Fruit fly (Drosophila melanogaster) whole organism, embryonic: ENCODE results near the gene Sry-alpha.
A peak's percentile ranks its signal among the peaks of the same experiment; 100 is the strongest.

Experiments
- CG10267 ChIP-seq: fragments of 200-800 bp; sonication (Bioruptor generic); optimal IDR thresholded peaks from 2 replicates; lab custom pipeline; 2018; ENCODE audit warnings: missing biosample characterization, mild to moderate bottlenecking, missing genetic modification characterization, moderate library complexity
- CG10959 ChIP-seq: fragments of 200-800 bp; sonication (Bioruptor generic); IDR thresholded peaks from 2 replicates; pipeline ENCODE4 v1.3.6; 2022; ENCODE audit warnings: missing biosample characterization, missing genetic modification characterization
- CG11504 ChIP-seq: fragments of 200-800 bp; sonication (Bioruptor generic); optimal IDR thresholded peaks from 3 replicates; lab custom pipeline; 2019; ENCODE audit warnings: missing biosample characterization, mild to moderate bottlenecking, missing genetic modification characterization, moderate library complexity
- CG12219 ChIP-seq: fragments of 200-800 bp; sonication (Bioruptor generic); optimal IDR thresholded peaks from 3 replicates; lab custom pipeline; 2018; ENCODE audit warnings: missing biosample characterization, mild to moderate bottlenecking, missing genetic modification characterization
- CG12236 ChIP-seq: fragments of 200-800 bp; sonication (Bioruptor generic); optimal IDR thresholded peaks from 2 replicates; lab custom pipeline; 2016; ENCODE audit warnings: missing biosample characterization, missing genetic modification characterization
- CG12942 ChIP-seq: fragments of 200-800 bp; sonication (Bioruptor generic); optimal IDR thresholded peaks from 3 replicates; lab custom pipeline; 2016; ENCODE audit warnings: missing biosample characterization, missing genetic modification characterization
- CG13296 ChIP-seq: fragments of 200-800 bp; sonication (Bioruptor generic); optimal IDR thresholded peaks from 3 replicates; lab custom pipeline; 2018; ENCODE audit warnings: missing biosample characterization, mild to moderate bottlenecking, missing genetic modification characterization
- CG15479 ChIP-seq: fragments of 200-800 bp; sonication (Bioruptor generic); optimal IDR thresholded peaks from 3 replicates; lab custom pipeline; 2019; ENCODE audit warnings: missing biosample characterization, mild to moderate bottlenecking, missing genetic modification characterization, moderate library complexity
- CG16863 ChIP-seq: fragments of 200-800 bp; sonication (Bioruptor generic); optimal IDR thresholded peaks from 3 replicates; lab custom pipeline; 2016; ENCODE audit warnings: missing biosample characterization, missing genetic modification characterization
- CG17328 ChIP-seq: fragments of 200-800 bp; sonication (Bioruptor generic); IDR thresholded peaks from 2 replicates; pipeline ENCODE4 v1.3.6; 2022; ENCODE audit warnings: missing biosample characterization, missing genetic modification characterization
- CG3163 ChIP-seq: fragments of 200-800 bp; sonication (Bioruptor generic); optimal IDR thresholded peaks from 3 replicates; lab custom pipeline; 2016; ENCODE audit warnings: missing biosample characterization, missing genetic modification characterization
- CG4424 ChIP-seq: fragments of 200-800 bp; sonication (Bioruptor generic); optimal IDR thresholded peaks from 3 replicates; lab custom pipeline; 2016; ENCODE audit warnings: missing biosample characterization, missing genetic modification characterization
- CG8924 ChIP-seq: fragments of 200-800 bp; optimal IDR thresholded peaks from 3 replicates; lab custom pipeline; 2019; ENCODE audit warnings: missing biosample characterization, mild to moderate bottlenecking, missing genetic modification characterization, moderate library complexity
- CG9215 ChIP-seq: fragments of 200-800 bp; sonication (Bioruptor generic); IDR thresholded peaks from 2 replicates; pipeline ENCODE4 v1.3.6; 2022; ENCODE audit warnings: missing biosample characterization, missing genetic modification characterization
- CG9817 ChIP-seq: fragments of 200-800 bp; sonication (Bioruptor generic); optimal IDR thresholded peaks from 2 replicates; lab custom pipeline; 2018; ENCODE audit warnings: missing biosample characterization, mild to moderate bottlenecking, missing genetic modification characterization, moderate library complexity
- CG9932 ChIP-seq: fragments of 200-800 bp; sonication (Bioruptor generic); IDR thresholded peaks from 2 replicates; pipeline ENCODE4 v1.3.6; 2022; ENCODE audit warnings: missing biosample characterization, missing genetic modification characterization
- CoRest ChIP-seq: fragments of 200-800 bp; sonication (Bioruptor generic); optimal IDR thresholded peaks from 3 replicates; lab custom pipeline; 2018; ENCODE audit warnings: missing biosample characterization, mild to moderate bottlenecking, missing genetic modification characterization, moderate library complexity
- Deaf1 ChIP-seq: fragments of 200-800 bp; optimal IDR thresholded peaks from 3 replicates; lab custom pipeline; 2019; ENCODE audit warnings: missing biosample characterization, mild to moderate bottlenecking, missing genetic modification characterization, moderate library complexity
- Doc2 ChIP-seq: fragments of 200-800 bp; sonication (Bioruptor generic); IDR thresholded peaks from 2 replicates; pipeline ENCODE4 v1.3.6; 2022; ENCODE audit warnings: missing biosample characterization, missing genetic modification characterization
- Fer3 ChIP-seq: fragments of 200-800 bp; sonication (Bioruptor generic); optimal IDR thresholded peaks from 2 replicates; lab custom pipeline; 2018; ENCODE audit warnings: missing biosample characterization, mild to moderate bottlenecking, missing genetic modification characterization, moderate library complexity
- Hr3 ChIP-seq: fragments of 200-800 bp; sonication (Bioruptor generic); optimal IDR thresholded peaks from 3 replicates; lab custom pipeline; 2016; ENCODE audit warnings: missing biosample characterization, missing genetic modification characterization
- Hr51 ChIP-seq, 2 experiments: fragments of 200-800 bp; sonication (Bioruptor generic); optimal IDR thresholded peaks; 2 replicates in 1 of 2; 3 replicates in 1 of 2; lab custom pipeline; 2016 to 2018; ENCODE audit warnings: missing biosample characterization in 2 of 2, missing genetic modification characterization in 2 of 2, mild to moderate bottlenecking in 1 of 2, moderate library complexity in 1 of 2
- Lhr ChIP-seq: fragments of 200-800 bp; sonication (Bioruptor generic); optimal IDR thresholded peaks from 3 replicates; lab custom pipeline; 2017; ENCODE audit warnings: mild to moderate bottlenecking, missing biosample characterization, missing genetic modification reagents, missing genetic modification characterization
- Oaz ChIP-seq: fragments of 200-800 bp; sonication (Bioruptor generic); IDR thresholded peaks from 2 replicates; pipeline ENCODE4 v1.3.6; 2022; ENCODE audit warnings: missing biosample characterization, missing genetic modification characterization
- Sox102F ChIP-seq: fragments of 200-800 bp; sonication (Bioruptor generic); optimal IDR thresholded peaks from 2 replicates; lab custom pipeline; 2018; ENCODE audit warnings: missing biosample characterization, mild to moderate bottlenecking, missing genetic modification characterization, moderate library complexity
- Ssrp ChIP-seq: fragments of 200-800 bp; sonication (Bioruptor generic); optimal IDR thresholded peaks from 2 replicates; lab custom pipeline; 2018; ENCODE audit warnings: missing biosample characterization, mild to moderate bottlenecking, missing genetic modification characterization, moderate library complexity
- Taf1 ChIP-seq: fragments of 200-800 bp; sonication (Bioruptor generic); IDR thresholded peaks from 2 replicates; pipeline ENCODE4 v1.3.6; 2022; ENCODE audit warnings: missing biosample characterization, missing genetic modification characterization
- bbx ChIP-seq: fragments of 200-800 bp; sonication (Bioruptor generic); IDR thresholded peaks from 2 replicates; pipeline ENCODE4 v1.3.6; 2022; ENCODE audit warnings: missing biosample characterization, missing genetic modification characterization; ENCODE audit not compliant: partially characterized antibody
- bowl ChIP-seq: fragments of 200-800 bp; sonication (Bioruptor generic); IDR thresholded peaks from 2 replicates; pipeline ENCODE4 v1.3.6; 2022; ENCODE audit warnings: missing biosample characterization, missing genetic modification characterization
- cad ChIP-seq: fragments of >200 bp; optimal IDR thresholded peaks from 2 replicates; lab custom pipeline; 2017; ENCODE audit warnings: missing biosample characterization, missing genetic modification characterization
- caup ChIP-seq: fragments of 200-800 bp; sonication (Bioruptor generic); optimal IDR thresholded peaks from 3 replicates; lab custom pipeline; 2017; ENCODE audit warnings: missing biosample characterization, mild to moderate bottlenecking, missing genetic modification characterization, moderate library complexity; ENCODE audit not compliant: severe bottlenecking
- en ChIP-seq: fragments of 200-800 bp; sonication (Bioruptor generic); optimal IDR thresholded peaks from 2 replicates; lab custom pipeline; 2016; ENCODE audit warnings: missing biosample characterization, missing genetic modification characterization
- esg ChIP-seq: fragments of 200-800 bp; sonication (Bioruptor generic); conservative IDR thresholded peaks from 2 replicates; pipeline ENCODE4 v1.3.6; 2022; ENCODE audit warnings: missing biosample characterization, missing genetic modification characterization
- gem ChIP-seq: fragments of 200-800 bp; sonication (Bioruptor generic); optimal IDR thresholded peaks from 2 replicates; lab custom pipeline; 2019; ENCODE audit warnings: missing biosample characterization, mild to moderate bottlenecking, missing genetic modification characterization, moderate library complexity
- grau ChIP-seq: fragments of 200-800 bp; optimal IDR thresholded peaks from 3 replicates; lab custom pipeline; 2019; ENCODE audit warnings: missing biosample characterization, mild to moderate bottlenecking, missing genetic modification characterization, moderate library complexity
- grn ChIP-seq: fragments of 200-800 bp; sonication (Bioruptor generic); optimal IDR thresholded peaks from 3 replicates; lab custom pipeline; 2017; ENCODE audit warnings: missing biosample characterization, missing genetic modification characterization
- hb ChIP-seq: fragments of 200-800 bp; sonication (Bioruptor generic); IDR thresholded peaks from 3 replicates; pipeline ENCODE4 v1.3.6; 2022; ENCODE audit warnings: missing biosample characterization, missing genetic modification characterization; ENCODE audit not compliant: partially characterized antibody
- jing ChIP-seq: fragments of 200-800 bp; sonication (Bioruptor generic); optimal IDR thresholded peaks from 2 replicates; lab custom pipeline; 2018; ENCODE audit warnings: missing biosample characterization, mild to moderate bottlenecking, missing genetic modification characterization
- lmd ChIP-seq: fragments of 200-800 bp; sonication (Bioruptor generic); IDR thresholded peaks from 2 replicates; pipeline ENCODE4 v1.3.6; 2022; ENCODE audit warnings: missing biosample characterization, missing genetic modification characterization
- nom ChIP-seq: fragments of 200-800 bp; sonication (Bioruptor generic); optimal IDR thresholded peaks from 2 replicates; lab custom pipeline; 2017; ENCODE audit warnings: missing biosample characterization, missing genetic modification characterization, mild to moderate bottlenecking, moderate library complexity, missing genetic modification reagents
- pan ChIP-seq, 4 experiments: fragments of >200 bp in 3 of 4; fragments of 200-800 bp in 1 of 4; sonication (Bioruptor generic) in 1 of 4; optimal IDR thresholded peaks in 3 of 4; IDR thresholded peaks in 1 of 4; 2 replicates each; pipeline versions ENCODE4 v1.3.6 to Lab custom; 2017 to 2022; ENCODE audit warnings: missing biosample characterization in 2 of 4, missing genetic modification characterization in 2 of 4, mixed read lengths in 1 of 4
- pros ChIP-seq: fragments of 200-800 bp; sonication (Bioruptor generic); optimal IDR thresholded peaks from 3 replicates; lab custom pipeline; 2019; ENCODE audit warnings: missing biosample characterization, mild to moderate bottlenecking, missing genetic modification characterization, moderate library complexity
- psq ChIP-seq: fragments of 200-800 bp; sonication (Bioruptor generic); optimal IDR thresholded peaks from 2 replicates; lab custom pipeline; 2017; ENCODE audit warnings: missing biosample characterization, missing genetic modification characterization
- sd ChIP-seq: fragments of 200-800 bp; sonication (Bioruptor generic); optimal IDR thresholded peaks from 3 replicates; lab custom pipeline; 2018; ENCODE audit warnings: missing biosample characterization, mild to moderate bottlenecking, missing genetic modification characterization, moderate library complexity
- shn ChIP-seq: fragments of 200-800 bp; sonication (Bioruptor generic); optimal IDR thresholded peaks from 3 replicates; lab custom pipeline; 2016; ENCODE audit warnings: missing biosample characterization, missing genetic modification characterization
- slou ChIP-seq: fragments of 200-800 bp; sonication (Bioruptor generic); optimal IDR thresholded peaks from 3 replicates; lab custom pipeline; 2016; ENCODE audit warnings: missing biosample characterization, missing genetic modification characterization
- sna ChIP-seq: fragments of 200-800 bp; sonication (Bioruptor generic); IDR thresholded peaks from 2 replicates; pipeline ENCODE4 v1.3.6; 2022; ENCODE audit warnings: missing biosample characterization, missing genetic modification characterization; ENCODE audit not compliant: partially characterized antibody
- zfh1 ChIP-seq: fragments of 200-800 bp; sonication (Bioruptor generic); IDR thresholded peaks from 3 replicates; pipeline ENCODE4 v1.3.6; 2022; ENCODE audit warnings: missing biosample characterization, missing genetic modification characterization
- zfh2 ChIP-seq: fragments of 200-800 bp; sonication (Bioruptor generic); optimal IDR thresholded peaks from 2 replicates; lab custom pipeline; 2016; ENCODE audit warnings: missing biosample characterization, missing genetic modification characterization

Gene Sry-alpha

DNA sequence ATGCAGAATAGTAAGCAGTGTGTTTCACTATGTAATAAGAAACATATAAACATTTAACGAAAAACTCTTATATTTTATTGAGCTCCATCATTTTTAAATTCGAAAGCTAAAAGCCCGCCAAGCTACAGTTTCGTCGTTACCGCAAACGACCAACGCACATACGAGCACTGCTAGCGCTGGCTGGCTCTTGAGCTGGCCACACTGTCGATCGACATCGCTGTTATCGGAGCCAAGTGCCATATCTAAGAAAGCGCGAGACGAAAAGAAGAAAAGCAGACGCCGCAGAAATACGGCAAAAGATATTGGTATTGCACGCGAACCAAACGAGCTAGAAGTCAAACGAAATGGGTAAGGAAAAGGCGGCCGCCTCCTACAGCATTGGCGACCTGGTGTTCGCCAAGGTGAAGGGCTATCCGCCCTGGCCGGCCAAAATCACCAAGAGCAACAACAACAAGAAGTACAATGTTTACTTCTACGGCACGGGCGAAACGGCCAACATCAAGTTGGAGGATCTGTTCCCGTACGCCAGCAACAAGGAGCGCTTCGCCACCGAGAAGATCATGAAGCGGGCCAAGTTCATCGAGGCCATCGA, 13.0 kb downstream of the Sry-alpha start, which contains the start of gene Jasper (continued):
- TF ChIP-seq CG12236 (GFP tag; lab: Kevin White, UChicago), result no peak
- no peak for TF ChIP-seq en (GFP tag; lab: Kevin White, UChicago)
- no peak for TF ChIP-seq sd (tag; lab: Kevin White, UChicago)
- no peak for TF ChIP-seq pros
- TF ChIP-seq psq (GFP tag; lab: Kevin White, UChicago), result no peak
- no peak for TF ChIP-seq jing (GFP tag; lab: Kevin White, UChicago)
- TF ChIP-seq Fer3 (tag; lab: Kevin White, UChicago), result no peak
- no peak for TF ChIP-seq zfh1 (GFP tag; lab: Robert Waterston, UW)
- no peak for TF ChIP-seq Sox102F (GFP tag; lab: Kevin White, UChicago)
- TF ChIP-seq pan (optimal IDR thresholded peaks at IDR 0.05; lab: Kevin White, UChicago), result no peak
- TF ChIP-seq pan (GFP tag; optimal IDR thresholded peaks at IDR 0.05 in 1 of 2, IDR thresholded peaks at IDR 0.05 in 1 of 2), result no peak
- TF ChIP-seq CG9817 (tag; lab: Kevin White, UChicago), result no peak
- TF ChIP-seq esg (GFP tag; lab: Robert Waterston, UW), result no peak
- peak; percentile 61 for TF ChIP-seq CoRest (tag; lab: Kevin White, UChicago)
- no peak for TF ChIP-seq Deaf1
- TF ChIP-seq zfh2 (GFP tag; lab: Kevin White, UChicago), result peak; percentile 14
- TF ChIP-seq Hr51 (GFP tag; optimal IDR thresholded peaks at IDR 0.05; lab: Kevin White, UChicago), result peak in 1 of 2 experiments; percentile 23
- TF ChIP-seq caup, result no peak
- TF ChIP-seq sna, result no peak
- no peak for TF ChIP-seq Doc2 (GFP tag; lab: Robert Waterston, UW)
- TF ChIP-seq nom (GFP tag; lab: Kevin White, UChicago), result peak; percentile 43
- no peak for TF ChIP-seq slou (GFP tag; lab: Kevin White, UChicago)
- peak; percentile 52; the same call in 1 of the 2 replicates for TF ChIP-seq bbx (GFP tag; lab: Robert Waterston, UW)
- no peak for TF ChIP-seq CG9215
- no peak for TF ChIP-seq CG12942 (GFP tag; lab: Kevin White, UChicago)
- TF ChIP-seq bowl, result no peak
- TF ChIP-seq CG11504 (tag; lab: Kevin White, UChicago), result peak; percentile 27
- TF ChIP-seq CG16863 (GFP tag; lab: Kevin White, UChicago), result no peak
- TF ChIP-seq CG4424 (GFP tag; lab: Kevin White, UChicago), result no peak
- TF ChIP-seq CG10267 (tag; lab: Kevin White, UChicago), result peak; percentile 60
- no peak for TF ChIP-seq grn (GFP tag; lab: Kevin White, UChicago)
- no peak for TF ChIP-seq cad
- TF ChIP-seq shn (GFP tag; lab: Kevin White, UChicago), result no peak
- TF ChIP-seq CG12219, result no peak
- peak; percentile 49 for TF ChIP-seq Lhr (GFP tag; lab: Kevin White, UChicago)
- peak; percentile 13 for TF ChIP-seq CG3163 (GFP tag; lab: Kevin White, UChicago)
- peak; percentile 45; the same call in 1 of the 2 replicates for TF ChIP-seq CG9932 (GFP tag; lab: Robert Waterston, UW)
- no peak for TF ChIP-seq hb
- TF ChIP-seq CG15479, result no peak
- TF ChIP-seq Ssrp (tag; lab: Kevin White, UChicago), result no peak
- no peak for TF ChIP-seq Taf1 (GFP tag; lab: Robert Waterston, UW)
- TF ChIP-seq gem, result peak; percentile 2
- TF ChIP-seq grau (tag; lab: Kevin White, UChicago), result peak; percentile 16
- no peak for TF ChIP-seq CG10959
- no peak for TF ChIP-seq CG8924 (tag; lab: Kevin White, UChicago)
- TF ChIP-seq Oaz (GFP tag; lab: Robert Waterston, UW), result no peak
- no peak for TF ChIP-seq CG13296 (GFP tag; lab: Kevin White, UChicago)
- no peak for TF ChIP-seq lmd
- TF ChIP-seq CG17328 (GFP tag; lab: Robert Waterston, UW), result no peak
- no peak for TF ChIP-seq Hr3
